Worm (Caenorhabditis elegans): ENCODE measurements around the gene srh-217.

ce11 chrV:20164059-20164892 is 31.1 kb downstream of the srh-217 start, which contains the start of gene F19B2.5:
- no peak for TF ChIP-seq elt-1 (tag; optimal IDR thresholded peaks at IDR 0.05; ENCODE audit: borderline replicate concordance, insufficient read depth)
- TF ChIP-seq nhr-237 (tag; optimal IDR thresholded peaks at IDR 0.05) = no peak

Data from whole organism, mixed stage, embryonic.